Comparison of ENCODE assay signal across 1 fruit fly cellular context in the genomic region with DNA sequence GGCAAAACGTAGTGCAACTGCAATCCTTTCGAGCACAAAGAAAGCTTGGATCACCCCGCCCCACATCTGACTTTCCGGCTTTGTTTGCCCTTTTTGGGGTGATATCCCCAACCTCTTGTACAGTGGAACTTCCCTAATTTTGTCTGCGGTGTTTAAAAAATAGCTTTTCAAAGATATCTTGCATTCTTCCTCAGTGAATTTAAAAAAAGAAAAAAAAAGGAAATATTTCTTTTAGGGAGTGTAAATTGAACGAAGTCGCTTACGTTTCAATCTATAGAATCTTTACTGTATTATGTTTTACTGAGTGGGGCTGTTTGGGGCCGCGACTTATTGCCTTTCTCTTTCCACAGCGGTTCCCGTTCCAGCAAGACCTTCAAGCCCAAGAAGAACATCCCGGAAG.
A peak's percentile ranks its signal among the peaks of the same experiment; 100 is the strongest.
TF ChIP-seq lines count a peak whose summit lies in the region.

No protein-coding gene starts in this region.

TF ChIP-seq in whole organism, embryonic, 481 proteins besides CTCF, POLR2A, EP300 and RAD21 (continued from another document):
- TF ChIP-seq E2f1 (GFP tag; IDR thresholded peaks at IDR 0.05; lab: Robert Waterston, UW) (peak; percentile 80), CG14441 (GFP tag; IDR thresholded peaks at IDR 0.05; lab: Robert Waterston, UW) (peak; percentile 87), sim (GFP tag; IDR thresholded peaks at IDR 0.05; lab: Robert Waterston, UW) (no peak), Xbp1 (GFP tag; optimal IDR thresholded peaks at IDR 0.05; lab: Kevin White, UChicago) (peak; percentile 68), CG8359 (GFP tag; optimal IDR thresholded peaks at IDR 0.05; lab: Kevin White, UChicago; ENCODE audit: borderline replicate concordance) (no peak), Ssrp (tag; optimal IDR thresholded peaks at IDR 0.05; lab: Kevin White, UChicago) (peak; percentile 43), E2f2 (GFP tag; IDR thresholded peaks at IDR 0.05; lab: Robert Waterston, UW) (peak; percentile 36), sob (GFP tag; IDR thresholded peaks at IDR 0.05; lab: Robert Waterston, UW) (peak; percentile 72), tgo (GFP tag; IDR thresholded peaks at IDR 0.05; lab: Robert Waterston, UW) (peak; percentile 75), sens (GFP tag; lab: Kevin White, UChicago) (peak; percentile 89), her (GFP tag; optimal IDR thresholded peaks at IDR 0.05; lab: Kevin White, UChicago) (peak; percentile 21), TFAM (GFP tag; optimal IDR thresholded peaks at IDR 0.05; lab: Kevin White, UChicago) (no peak), chm (GFP tag; IDR thresholded peaks at IDR 0.05; lab: Robert Waterston, UW) (0 out of 2 replicates have a peak, but pooled peaks have one; percentile 11), nerfin-2 (GFP tag; IDR thresholded peaks at IDR 0.05; lab: Robert Waterston, UW; ENCODE audit: partially characterized antibody) (no peak), CG32767 (GFP tag; IDR thresholded peaks at IDR 0.05; lab: Robert Waterston, UW) (peak; percentile 60; the same call in 1 of the 2 replicates), HLH4C (GFP tag; IDR thresholded peaks at IDR 0.05; lab: Robert Waterston, UW; ENCODE audit: partially characterized antibody) (no peak), CG9876 (GFP tag; optimal IDR thresholded peaks at IDR 0.05; lab: Kevin White, UChicago) (no peak), gce (GFP tag; IDR thresholded peaks at IDR 0.05; lab: Robert Waterston, UW) (peak; percentile 73; the same call in 2 of the 3 replicates), Mes4 (GFP tag; optimal IDR thresholded peaks at IDR 0.05; lab: Kevin White, UChicago) (peak; percentile 26), CG10959 (GFP tag; IDR thresholded peaks at IDR 0.05; lab: Robert Waterston, UW) (peak; percentile 30; the same call in 1 of the 2 replicates), Awh (GFP tag; IDR thresholded peaks at IDR 0.05; lab: Robert Waterston, UW) (0 out of 2 replicates have a peak, but pooled peaks have one; percentile 50), CG11723 (GFP tag; optimal IDR thresholded peaks at IDR 0.05; lab: Kevin White, UChicago) (no peak), CG30403 (GFP tag; optimal IDR thresholded peaks at IDR 0.05; lab: Kevin White, UChicago) (peak; percentile 62), Max (GFP tag; optimal IDR thresholded peaks at IDR 0.05; lab: Kevin White, UChicago) (no peak), CG7556 (GFP tag; optimal IDR thresholded peaks at IDR 0.05; lab: Kevin White, UChicago) (peak; percentile 35), Oaz (GFP tag; IDR thresholded peaks at IDR 0.05; lab: Robert Waterston, UW) (peak; percentile 35; the same call in 1 of the 2 replicates), wdn (GFP tag; IDR thresholded peaks at IDR 0.05; lab: Robert Waterston, UW) (peak; percentile 73; the same call in 1 of the 2 replicates), kay (GFP tag; optimal IDR thresholded peaks at IDR 0.05; lab: Kevin White, UChicago) (peak; percentile 26), NC2β (GFP tag; optimal IDR thresholded peaks at IDR 0.05; lab: Kevin White, UChicago) (no peak), Chrac-16 (GFP tag; optimal IDR thresholded peaks at IDR 0.05; lab: Kevin White, UChicago) (peak; percentile 37), CG12104 (GFP tag; optimal IDR thresholded peaks at IDR 0.05; lab: Kevin White, UChicago) (peak; percentile 50), H2.0 (GFP tag; IDR thresholded peaks at IDR 0.05; lab: Robert Waterston, UW) (peak; percentile 74), Dip3 (GFP tag; optimal IDR thresholded peaks at IDR 0.05; lab: Kevin White, UChicago) (peak; percentile 56), dm (GFP tag; optimal IDR thresholded peaks at IDR 0.05; lab: Kevin White, UChicago) (no peak), CG3163 (GFP tag; optimal IDR thresholded peaks at IDR 0.05; lab: Kevin White, UChicago) (no peak), CG11085 (GFP tag; IDR thresholded peaks at IDR 0.05; lab: Robert Waterston, UW) (peak; percentile 69), stc (GFP tag; IDR thresholded peaks at IDR 0.05; lab: Robert Waterston, UW) (peak; percentile 80), az2 (GFP tag; optimal IDR thresholded peaks at IDR 0.05; lab: Kevin White, UChicago) (peak; percentile 56), Fer1 (GFP tag; optimal IDR thresholded peaks at IDR 0.05; lab: Kevin White, UChicago) (peak; percentile 63), ewg (GFP tag; optimal IDR thresholded peaks at IDR 0.05; lab: Kevin White, UChicago) (no peak), Meics (GFP tag; optimal IDR thresholded peaks at IDR 0.05; lab: Kevin White, UChicago) (peak; percentile 62), Mrtf (GFP tag; IDR thresholded peaks at IDR 0.05; lab: Robert Waterston, UW) (peak; percentile 84), eyg (GFP tag; optimal IDR thresholded peaks at IDR 0.05; lab: Kevin White, UChicago) (peak; percentile 60), HHEX (GFP tag; optimal IDR thresholded peaks at IDR 0.05; lab: Kevin White, UChicago) (peak; percentile 25), lbe (GFP tag; optimal IDR thresholded peaks at IDR 0.05; lab: Kevin White, UChicago) (peak; percentile 64), gem (tag; optimal IDR thresholded peaks at IDR 0.05; lab: Kevin White, UChicago) (no peak), onecut (GFP tag; IDR thresholded peaks at IDR 0.05; lab: Robert Waterston, UW) (peak; percentile 64), Ptx1 (GFP tag; IDR thresholded peaks at IDR 0.05; lab: Robert Waterston, UW) (peak; percentile 84), CG14667 (GFP tag; IDR thresholded peaks at IDR 0.05; lab: Robert Waterston, UW) (peak; percentile 63), lilli (GFP tag; optimal IDR thresholded peaks at IDR 0.05; lab: Kevin White, UChicago) (peak; percentile 64), CG8388 (GFP tag; optimal IDR thresholded peaks at IDR 0.05; lab: Kevin White, UChicago) (peak; percentile 32), Nf-YA (GFP tag; IDR thresholded peaks at IDR 0.05; lab: Robert Waterston, UW) (0 out of 2 replicates have a peak, but pooled peaks have one; percentile 28), YL-1 (GFP tag; optimal IDR thresholded peaks at IDR 0.05; lab: Kevin White, UChicago) (no peak), bsh (GFP tag; optimal IDR thresholded peaks at IDR 0.05; lab: Kevin White, UChicago) (peak in 1 of 2 experiments; percentile 63), CG12659 (GFP tag; optimal IDR thresholded peaks at IDR 0.05; lab: Kevin White, UChicago) (peak; percentile 44), Adf1 (GFP tag; IDR thresholded peaks at IDR 0.05; lab: Robert Waterston, UW) (peak; percentile 40), fd102C (GFP tag; optimal IDR thresholded peaks at IDR 0.05; lab: Kevin White, UChicago) (no peak), Taf1 (GFP tag; IDR thresholded peaks at IDR 0.05; lab: Robert Waterston, UW) (peak; percentile 60; the same call in 1 of the 2 replicates), Dek (tag; optimal IDR thresholded peaks at IDR 0.05; lab: Kevin White, UChicago) (peak; percentile 57), CG9817 (tag; optimal IDR thresholded peaks at IDR 0.05; lab: Kevin White, UChicago) (peak; percentile 75), CG12155 (GFP tag; optimal IDR thresholded peaks at IDR 0.05; lab: Kevin White, UChicago) (peak; percentile 61), Six4 (GFP tag; optimal IDR thresholded peaks at IDR 0.05; lab: Kevin White, UChicago) (peak; percentile 4), CG12299 (tag; optimal IDR thresholded peaks at IDR 0.05; lab: Kevin White, UChicago) (peak; percentile 4), CG10147 (GFP tag; optimal IDR thresholded peaks at IDR 0.05; lab: Kevin White, UChicago) (no peak), ken (GFP tag; IDR thresholded peaks at IDR 0.05; lab: Robert Waterston, UW) (peak; percentile 70; the same call in 2 of the 3 replicates), grau (tag; optimal IDR thresholded peaks at IDR 0.05; lab: Kevin White, UChicago) (peak; percentile 89), CG42726 (GFP tag; IDR thresholded peaks at IDR 0.05; lab: Robert Waterston, UW; ENCODE audit: partially characterized antibody) (no peak), Sry-β (GFP tag; optimal IDR thresholded peaks at IDR 0.05; lab: Kevin White, UChicago) (no peak), CG7786 (GFP tag; optimal IDR thresholded peaks at IDR 0.05; lab: Kevin White, UChicago) (peak; percentile 52), CG11696 (GFP tag; IDR thresholded peaks at IDR 0.05; lab: Robert Waterston, UW) (peak; percentile 43; the same call in 1 of the 2 replicates), sisA (GFP tag; IDR thresholded peaks at IDR 0.05; lab: Robert Waterston, UW) (peak; percentile 42; the same call in 1 of the 2 replicates), Hmr (GFP tag; optimal IDR thresholded peaks at IDR 0.05; lab: Kevin White, UChicago) (peak; percentile 56), CG6854 (GFP tag; optimal IDR thresholded peaks at IDR 0.05; lab: Kevin White, UChicago) (peak; percentile 29), al (GFP tag; IDR thresholded peaks at IDR 0.05; lab: Robert Waterston, UW) (peak; percentile 64), pum (GFP tag; optimal IDR thresholded peaks at IDR 0.05; lab: Kevin White, UChicago) (peak; percentile 26), CG1529 (GFP tag; optimal IDR thresholded peaks at IDR 0.05; lab: Kevin White, UChicago) (peak; percentile 3), CG2116 (GFP tag; optimal IDR thresholded peaks at IDR 0.05; lab: Kevin White, UChicago) (no peak), Hsf (GFP tag; optimal IDR thresholded peaks at IDR 0.05; lab: Kevin White, UChicago) (peak; percentile 23), gfzf (GFP tag; optimal IDR thresholded peaks at IDR 0.05; lab: Kevin White, UChicago) (no peak), CG15514 (GFP tag; optimal IDR thresholded peaks at IDR 0.05; lab: Kevin White, UChicago) (peak; percentile 12), hth (optimal IDR thresholded peaks at IDR 0.05; lab: Kevin White, UChicago) (no peak), CG10366 (GFP tag; IDR thresholded peaks at IDR 0.05; lab: Robert Waterston, UW) (peak; percentile 69), nmo (GFP tag; optimal IDR thresholded peaks at IDR 0.05; lab: Kevin White, UChicago) (peak; percentile 71), zfh2 (GFP tag; optimal IDR thresholded peaks at IDR 0.05; lab: Kevin White, UChicago) (peak; percentile 32), sd (tag; optimal IDR thresholded peaks at IDR 0.05; lab: Kevin White, UChicago) (no peak), mam (GFP tag; optimal IDR thresholded peaks at IDR 0.05; lab: Kevin White, UChicago) (peak; percentile 74), CG9797 (GFP tag; optimal IDR thresholded peaks at IDR 0.05; lab: Kevin White, UChicago) (no peak), ssp (GFP tag; IDR thresholded peaks at IDR 0.05; lab: Robert Waterston, UW) (peak; percentile 51), CG13624 (GFP tag; optimal IDR thresholded peaks at IDR 0.05; lab: Kevin White, UChicago) (peak; percentile 6), Gug (GFP tag; IDR thresholded peaks at IDR 0.05; lab: Robert Waterston, UW) (peak; percentile 75), CG11093 (GFP tag; IDR thresholded peaks at IDR 0.05; lab: Robert Waterston, UW) (peak; percentile 53; the same call in 1 of the 3 replicates), scrt (GFP tag; optimal IDR thresholded peaks at IDR 0.05; lab: Kevin White, UChicago) (peak; percentile 28), ro (GFP tag; IDR thresholded peaks at IDR 0.05; lab: Robert Waterston, UW) (no peak), Atf-2 (GFP tag; optimal IDR thresholded peaks at IDR 0.05; lab: Kevin White, UChicago) (peak; percentile 27), sima (GFP tag; optimal IDR thresholded peaks at IDR 0.05; lab: Kevin White, UChicago) (peak; percentile 27), Drgx (GFP tag; IDR thresholded peaks at IDR 0.05; lab: Robert Waterston, UW) (peak; percentile 78)
